Worm (Caenorhabditis elegans): ENCODE data around the gene tbc-1.

Gene tbc-1

DNA sequence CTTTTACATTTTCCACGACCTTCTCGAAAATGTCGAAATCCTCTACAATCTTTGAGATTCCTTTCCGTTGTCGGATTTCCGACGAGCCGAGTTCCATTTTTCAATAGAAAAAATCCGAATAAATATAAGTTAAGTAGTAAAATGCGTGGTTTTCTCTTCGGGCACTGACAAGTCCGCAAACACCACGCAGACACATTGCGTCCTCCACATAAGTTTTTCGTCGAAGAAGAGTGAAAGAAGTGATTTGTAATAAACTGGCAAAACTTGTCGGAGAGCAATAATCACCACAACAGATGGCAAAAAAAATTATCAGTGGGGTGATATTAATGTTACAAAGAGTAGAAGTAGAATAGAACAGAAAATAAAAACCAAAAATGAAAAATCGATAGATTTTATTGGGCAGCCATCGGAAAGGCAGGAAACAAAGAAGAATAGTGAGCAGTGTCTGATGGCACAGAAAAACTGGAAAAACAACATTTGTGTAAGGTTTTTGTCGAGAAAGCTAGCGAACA lies 36.4 kb downstream of the tbc-1 start, which contains the start of gene ergi-2:
TSS of gene ergi-2 (minus strand) at position 462 of the 512 bp plus-strand sequence.
- peak; percentile 75 to 87 for TF ChIP-seq let-607 (tag; optimal IDR thresholded peaks at IDR 0.05)
- TF ChIP-seq attf-5 (GFP tag; optimal IDR thresholded peaks at IDR 0.05) = peak; percentile 32
- TF ChIP-seq nhr-80 (tag; optimal IDR thresholded peaks at IDR 0.05) = peak; percentile 47
- TF ChIP-seq ztf-22 (GFP tag; optimal IDR thresholded peaks at IDR 0.05) = no peak

DNA sequence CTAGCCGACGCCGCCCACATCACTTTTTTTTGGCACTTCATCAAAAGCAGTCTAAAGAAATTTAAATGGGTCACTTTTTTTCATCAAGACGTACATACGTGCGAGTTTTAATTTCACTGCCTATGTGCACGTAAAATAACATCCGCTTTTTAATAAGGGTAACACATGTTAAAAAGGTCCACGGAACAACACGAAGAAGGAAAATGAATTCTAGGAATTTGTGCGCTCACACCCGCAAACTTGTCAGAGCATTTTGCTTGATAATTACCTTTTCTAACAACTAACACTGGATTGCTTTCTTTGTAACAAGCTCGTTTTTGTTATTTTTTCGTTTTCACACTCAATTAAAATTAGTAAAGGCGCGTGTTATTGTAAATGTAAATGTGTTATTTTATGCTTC lies 38.1 kb downstream of the tbc-1 start:
- TF ChIP-seq snpc-1.1 (tag; optimal IDR thresholded peaks at IDR 0.05; ENCODE audit: insufficient read depth) = no peak
- no peak for TF ChIP-seq madf-10 (tag; optimal IDR thresholded peaks at IDR 0.05)
- TF ChIP-seq madf-8 (GFP tag; conservative IDR thresholded peaks at IDR 0.05) = no peak
- TF ChIP-seq dpff-1 (tag; optimal IDR thresholded peaks at IDR 0.05) = no peak
- no peak for TF ChIP-seq snpc-4 (GFP tag; optimal IDR thresholded peaks at IDR 0.05)
- no peak for TF ChIP-seq snpc-4 (tag; optimal IDR thresholded peaks at IDR 0.05)
- no peak for TF ChIP-seq hlh-26 (GFP tag; conservative IDR thresholded peaks at IDR 0.05)
- TF ChIP-seq madf-6 (GFP tag; IDR thresholded peaks at IDR 0.05) = no peak
- no peak for TF ChIP-seq mcd-1 (GFP tag; IDR thresholded peaks at IDR 0.05)
- TF ChIP-seq attf-6 (GFP tag; IDR thresholded peaks at IDR 0.05) = no peak

DNA sequence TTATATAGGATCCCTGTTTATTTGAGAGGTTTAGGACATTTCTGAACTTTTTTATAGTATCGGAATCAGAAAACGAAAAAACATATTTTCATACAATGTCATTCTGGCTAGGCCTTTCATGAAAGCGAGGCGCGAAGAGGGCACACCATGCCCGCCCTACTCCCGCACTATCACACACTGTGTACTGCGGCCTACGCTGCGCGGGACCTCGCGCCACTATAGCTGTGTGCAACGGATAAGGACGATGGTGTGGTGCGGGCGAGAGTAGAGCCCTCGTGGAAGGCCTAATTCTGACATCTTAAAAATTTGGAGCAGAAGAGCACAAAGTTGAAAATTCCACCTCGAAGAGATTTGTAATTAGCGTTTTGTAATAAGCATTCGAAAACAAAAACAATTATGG lies 40.4 kb downstream of the tbc-1 start:
- TF ChIP-seq snpc-4 (GFP tag; optimal IDR thresholded peaks at IDR 0.05) (peak; percentile 27), snpc-4 (tag; optimal IDR thresholded peaks at IDR 0.05) (peak in 1 of 4 experiments; percentile 58), F22D6.2 (tag; optimal IDR thresholded peaks at IDR 0.05) (no peak), gei-17 (GFP tag; optimal IDR thresholded peaks at IDR 0.05) (no peak), zfh-2 (GFP tag; conservative IDR thresholded peaks at IDR 0.05) (peak; percentile 47; the same call in 1 of the 2 replicates), madf-8 (GFP tag; conservative IDR thresholded peaks at IDR 0.05) (no peak)

- no peak for TF ChIP-seq lsy-27 (tag; optimal IDR thresholded peaks at IDR 0.05; ENCODE audit: borderline replicate concordance, insufficient read depth)
- no peak for TF ChIP-seq madf-10 (tag; optimal IDR thresholded peaks at IDR 0.05)
- TF ChIP-seq rcor-1 (GFP tag; IDR thresholded peaks at IDR 0.05) = no peak
- TF ChIP-seq dox-1 (GFP tag; IDR thresholded peaks at IDR 0.05) = no peak
- no peak for TF ChIP-seq F39B2.1 (GFP tag; IDR thresholded peaks at IDR 0.05)
- TF ChIP-seq hrde-1 (tag; optimal IDR thresholded peaks at IDR 0.05; ENCODE audit: borderline replicate concordance) = no peak
- no peak for TF ChIP-seq lin-40 (tag; optimal IDR thresholded peaks at IDR 0.05)
- no peak for TF ChIP-seq F49E8.2 (tag; optimal IDR thresholded peaks at IDR 0.05; ENCODE audit: insufficient read depth)
- TF ChIP-seq Y79H2A.3 (GFP tag; conservative IDR thresholded peaks at IDR 0.05) = no peak
- TF ChIP-seq ceh-91 (GFP tag; IDR thresholded peaks at IDR 0.05) = no peak
These were observed 41.1 kb downstream of the tbc-1 start for ce11 chrX:15011526-15012274.

DNA sequence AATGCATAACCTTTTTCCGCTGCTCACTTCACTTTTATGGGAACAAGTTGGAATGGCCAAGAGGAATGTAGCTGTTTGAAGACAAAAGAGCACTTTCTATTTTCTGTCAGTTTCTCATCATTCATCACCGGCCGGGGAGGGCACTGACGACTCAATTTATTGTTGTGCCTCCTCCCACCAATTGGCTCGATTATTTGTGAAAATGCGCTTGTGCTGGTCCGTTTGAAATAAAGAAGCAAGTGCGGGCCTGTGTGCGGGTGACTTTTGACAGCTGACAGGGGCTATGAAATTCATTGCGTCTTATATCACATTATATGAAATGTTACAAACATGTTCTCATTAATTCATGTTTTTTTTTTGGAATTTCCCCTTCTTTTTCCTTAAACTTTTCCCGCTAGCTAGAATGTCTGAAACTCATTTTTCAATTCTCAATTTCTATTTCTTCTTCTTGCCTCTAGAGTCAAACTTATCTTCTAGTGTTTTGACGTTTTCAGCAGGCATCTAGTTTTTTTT lies 43.4 kb downstream of the tbc-1 start:
- no peak for TF ChIP-seq zim-3 (tag; optimal IDR thresholded peaks at IDR 0.05)
- no peak for TF ChIP-seq mxl-1 (tag; optimal IDR thresholded peaks at IDR 0.05)
- no peak for TF ChIP-seq lir-1 (GFP tag; conservative IDR thresholded peaks at IDR 0.05)
- no peak for TF ChIP-seq ccch-3 (GFP tag; optimal IDR thresholded peaks at IDR 0.05)
- TF ChIP-seq hlh-12 (tag; optimal IDR thresholded peaks at IDR 0.05) = no peak
- no peak for TF ChIP-seq nhr-80 (tag; optimal IDR thresholded peaks at IDR 0.05)
- TF ChIP-seq egl-44 (GFP tag; IDR thresholded peaks at IDR 0.05) = no peak
- no peak for TF ChIP-seq F22D6.2 (tag; optimal IDR thresholded peaks at IDR 0.05)
- no peak for TF ChIP-seq F57C9.4 (tag; optimal IDR thresholded peaks at IDR 0.05)
- TF ChIP-seq unc-130 (GFP tag; optimal IDR thresholded peaks at IDR 0.05) = no peak
- no peak for TF ChIP-seq chd-7 (tag; optimal IDR thresholded peaks at IDR 0.05)
- no peak for TF ChIP-seq sptf-2 (GFP tag; optimal IDR thresholded peaks at IDR 0.05)
- no peak for TF ChIP-seq lin-26 (GFP tag; IDR thresholded peaks at IDR 0.05)
- TF ChIP-seq pha-4 (tag; optimal IDR thresholded peaks at IDR 0.05) = no peak
- TF ChIP-seq B0336.3 (GFP tag; IDR thresholded peaks at IDR 0.05) = no peak
- TF ChIP-seq F52B5.7 (tag; optimal IDR thresholded peaks at IDR 0.05) = no peak
